Fruit fly (Drosophila melanogaster): ENCODE measurements around the gene CG43373.

Gene CG43373

dm6 chr3L:16584074-16584578, 41.0 kb upstream of the CG43373 start, which contains the start of gene UQCR-C2 (continued):
- TF ChIP-seq Ada2b (GFP tag; IDR thresholded peaks at IDR 0.05) (no peak), jumu (GFP tag; optimal IDR thresholded peaks at IDR 0.05) (no peak), org-1 (GFP tag; optimal IDR thresholded peaks at IDR 0.05) (no peak), MBD-R2 (GFP tag; IDR thresholded peaks at IDR 0.05) (peak; percentile 86), prd (optimal IDR thresholded peaks at IDR 0.05) (no peak), prd (GFP tag; IDR thresholded peaks at IDR 0.05) (no peak), shn (GFP tag; optimal IDR thresholded peaks at IDR 0.05) (no peak), dati (GFP tag; IDR thresholded peaks at IDR 0.05) (no peak), NC2α (GFP tag; optimal IDR thresholded peaks at IDR 0.05) (no peak), CG17359 (tag; optimal IDR thresholded peaks at IDR 0.05) (no peak), CG9876 (GFP tag; optimal IDR thresholded peaks at IDR 0.05) (no peak), CG13296 (GFP tag; optimal IDR thresholded peaks at IDR 0.05) (no peak), mam (GFP tag; optimal IDR thresholded peaks at IDR 0.05) (no peak), hth (optimal IDR thresholded peaks at IDR 0.05) (no peak), CG17568 (GFP tag; optimal IDR thresholded peaks at IDR 0.05) (no peak), CG11085 (GFP tag; IDR thresholded peaks at IDR 0.05) (no peak), CG3407 (GFP tag; optimal IDR thresholded peaks at IDR 0.05) (no peak), cg (GFP tag; optimal IDR thresholded peaks at IDR 0.05) (no peak), Hr3 (GFP tag; optimal IDR thresholded peaks at IDR 0.05) (no peak), yki (optimal IDR thresholded peaks at IDR 0.05) (no peak), CG31388 (GFP tag; optimal IDR thresholded peaks at IDR 0.05) (no peak), B-H2 (GFP tag; optimal IDR thresholded peaks at IDR 0.05) (peak; percentile 71), CG18011 (GFP tag; optimal IDR thresholded peaks at IDR 0.05) (no peak), caup (GFP tag; optimal IDR thresholded peaks at IDR 0.05; ENCODE audit: severe bottlenecking) (no peak), sd (tag; optimal IDR thresholded peaks at IDR 0.05) (peak; percentile 63), Dad (GFP tag; optimal IDR thresholded peaks at IDR 0.05) (no peak), CG13424 (tag; optimal IDR thresholded peaks at IDR 0.05) (peak; percentile 14), CG4730 (GFP tag; IDR thresholded peaks at IDR 0.05) (no peak), CG32772 (GFP tag; IDR thresholded peaks at IDR 0.05) (no peak), crp (GFP tag; optimal IDR thresholded peaks at IDR 0.05) (peak in 1 of 2 experiments; percentile 83), CoRest (tag; optimal IDR thresholded peaks at IDR 0.05) (peak; percentile 40), vfl (GFP tag; optimal IDR thresholded peaks at IDR 0.05) (no peak), Ravus (GFP tag; IDR thresholded peaks at IDR 0.05) (no peak), NC2β (GFP tag; optimal IDR thresholded peaks at IDR 0.05) (peak; percentile 58), tap (tag; optimal IDR thresholded peaks at IDR 0.05) (no peak), CG3838 (GFP tag; optimal IDR thresholded peaks at IDR 0.05) (no peak), CG8924 (tag; optimal IDR thresholded peaks at IDR 0.05) (peak; percentile 36), maf-S (GFP tag; optimal IDR thresholded peaks at IDR 0.05) (no peak), Doc3 (GFP tag; IDR thresholded peaks at IDR 0.05; ENCODE audit: partially characterized antibody) (peak; percentile 33; the same call in 1 of the 3 replicates), CG8765 (GFP tag; IDR thresholded peaks at IDR 0.05) (no peak), HLH3B (GFP tag; IDR thresholded peaks at IDR 0.05) (no peak), toy (GFP tag; IDR thresholded peaks at IDR 0.05) (no peak), cad (GFP tag; optimal IDR thresholded peaks at IDR 0.05) (no peak), Hr39 (optimal IDR thresholded peaks at IDR 0.05) (no peak), lov (optimal IDR thresholded peaks at IDR 0.05) (no peak), lov (GFP tag; IDR thresholded peaks at IDR 0.05) (no peak), D (optimal IDR thresholded peaks at IDR 0.05) (no peak), D (GFP tag; optimal IDR thresholded peaks at IDR 0.05) (no peak)
